Fruit fly (Drosophila melanogaster) whole organism, wandering third instar larva: ENCODE results near the gene dpy.

Experiments used
- Abd-B ChIP-seq: fragments of >200 bp; optimal IDR thresholded peaks from 2 replicates; lab custom pipeline; 2017; ENCODE audit warnings: missing biosample characterization, missing genetic modification characterization
- CG32264 ChIP-seq: fragments of 200-800 bp; sonication (Bioruptor generic); optimal IDR thresholded peaks from 2 replicates; lab custom pipeline; 2016; ENCODE audit warnings: missing biosample characterization, missing genetic modification characterization
- CG9705 ChIP-seq: fragments of 200-800 bp; sonication (Bioruptor generic); optimal IDR thresholded peaks from 2 replicates; lab custom pipeline; 2018; ENCODE audit warnings: missing biosample characterization, mild to moderate bottlenecking, missing genetic modification characterization
- Dif ChIP-seq: fragments of 200-275, 200-300 bp; sonication (Bioruptor generic); optimal IDR thresholded peaks from 2 replicates; lab custom pipeline; 2018; ENCODE audit warnings: missing biosample characterization, missing genetic modification characterization; ENCODE audit not compliant: partially characterized antibody
- HLH106 ChIP-seq: fragments of 200-800 bp; optimal IDR thresholded peaks from 3 replicates; lab custom pipeline; 2019; ENCODE audit warnings: missing biosample characterization, mild to moderate bottlenecking, missing genetic modification characterization, moderate library complexity
- Hnf4 ChIP-seq: fragments of 200-800 bp; sonication (Bioruptor generic); optimal IDR thresholded peaks from 2 replicates; lab custom pipeline; 2016; ENCODE audit warnings: missing biosample characterization, mild to moderate bottlenecking, missing genetic modification characterization
- Hr78 ChIP-seq: fragments of >200 bp; optimal IDR thresholded peaks from 2 replicates; lab custom pipeline; 2017; ENCODE audit warnings: missing biosample characterization, missing genetic modification characterization
- Hr83 ChIP-seq: fragments of 200-300 bp; sonication (Bioruptor generic); optimal IDR thresholded peaks from 2 replicates; lab custom pipeline; 2016; ENCODE audit warnings: missing biosample characterization, mild to moderate bottlenecking, missing genetic modification characterization, moderate library complexity; ENCODE audit not compliant: poor library complexity, severe bottlenecking
- Jra ChIP-seq: sonication (Bioruptor generic); optimal IDR thresholded peaks from 2 replicates; lab custom pipeline; 2016; ENCODE audit warnings: missing biosample characterization, missing genetic modification characterization
- Myc ChIP-seq: fragments of >200 bp; optimal IDR thresholded peaks from 2 replicates; lab custom pipeline; 2017
- OdsH ChIP-seq: fragments of 200-800 bp; sonication (Bioruptor generic); optimal IDR thresholded peaks from 2 replicates; lab custom pipeline; 2016; ENCODE audit warnings: missing biosample characterization, mild to moderate bottlenecking, missing genetic modification characterization
- Rel ChIP-seq, 2 experiments: fragments of 200-800 bp; sonication (Bioruptor generic) in 1 of 2; optimal IDR thresholded peaks; 2 replicates in 1 of 2; 3 replicates in 1 of 2; lab custom pipeline; 2016 to 2019; ENCODE audit warnings: mild to moderate bottlenecking in 2 of 2, missing biosample characterization in 2 of 2, missing genetic modification characterization in 2 of 2, moderate library complexity in 1 of 2
- Sp1 ChIP-seq: fragments of 200-800 bp; sonication (Bioruptor generic); optimal IDR thresholded peaks from 3 replicates; lab custom pipeline; 2019; ENCODE audit warnings: missing biosample characterization, mild to moderate bottlenecking, missing genetic modification characterization, moderate library complexity
- Vsx2 ChIP-seq: fragments of 200-300, 225-300 bp; sonication (Bioruptor generic); optimal IDR thresholded peaks from 2 replicates; lab custom pipeline; 2018; ENCODE audit warnings: missing biosample characterization, missing genetic modification characterization; ENCODE audit not compliant: partially characterized antibody
- br ChIP-seq: fragments of 200-800 bp; sonication (Bioruptor generic); optimal IDR thresholded peaks from 2 replicates; lab custom pipeline; 2016; ENCODE audit warnings: missing biosample characterization, missing genetic modification characterization
- dl ChIP-seq, 2 experiments: fragments of 175-275, 200-275 bp in 1 of 2; fragments of 200-275 bp in 1 of 2; sonication (Bioruptor generic); optimal IDR thresholded peaks; lab custom pipeline; 2018; ENCODE audit warnings: mild to moderate bottlenecking in 2 of 2, missing biosample characterization in 2 of 2, missing genetic modification characterization in 2 of 2, moderate library complexity in 2 of 2; ENCODE audit not compliant: partially characterized antibody in 2 of 2, insufficient read depth in 1 of 2
- dmrt93B ChIP-seq: fragments of 200-800 bp; sonication (Bioruptor generic); optimal IDR thresholded peaks from 2 replicates; lab custom pipeline; 2018; ENCODE audit warnings: missing biosample characterization, mild to moderate bottlenecking, missing genetic modification characterization
- ey ChIP-seq: fragments of 200-800 bp; sonication (Bioruptor generic); optimal IDR thresholded peaks from 2 replicates; lab custom pipeline; 2016; ENCODE audit warnings: missing biosample characterization, missing genetic modification characterization
- foxo ChIP-seq, 2 experiments: fragments of 200-800 bp; sonication (Bioruptor generic); optimal IDR thresholded peaks; 2 replicates in 1 of 2; 3 replicates in 1 of 2; lab custom pipeline; 2016 to 2017; ENCODE audit warnings: missing biosample characterization in 2 of 2, missing genetic modification characterization in 2 of 2
- fru ChIP-seq: fragments of 200-800 bp; sonication (Bioruptor generic); optimal IDR thresholded peaks from 3 replicates; lab custom pipeline; 2016; ENCODE audit warnings: missing biosample characterization, mild to moderate bottlenecking, missing genetic modification characterization
- pan ChIP-seq: fragments of >200 bp; optimal IDR thresholded peaks from 2 replicates; lab custom pipeline; 2017
- psq ChIP-seq: fragments of 200-800 bp; sonication (Bioruptor generic); optimal IDR thresholded peaks from 3 replicates; lab custom pipeline; 2017; ENCODE audit warnings: missing biosample characterization, mild to moderate bottlenecking, missing genetic modification characterization, moderate library complexity
- rgr ChIP-seq: fragments of 200-800 bp; sonication (Bioruptor generic); optimal IDR thresholded peaks from 3 replicates; lab custom pipeline; 2016; ENCODE audit warnings: missing biosample characterization, mild to moderate bottlenecking, missing genetic modification characterization
- sv ChIP-seq: fragments of 200-800 bp; sonication (Bioruptor generic); optimal IDR thresholded peaks from 3 replicates; lab custom pipeline; 2016; ENCODE audit warnings: missing biosample characterization, missing genetic modification characterization
- tai ChIP-seq: sonication (Bioruptor generic); optimal IDR thresholded peaks from 2 replicates; lab custom pipeline; 2016; ENCODE audit warnings: missing biosample characterization, missing genetic modification characterization
- woc ChIP-seq: sonication (Bioruptor generic); optimal IDR thresholded peaks from 2 replicates; lab custom pipeline; 2016; ENCODE audit warnings: missing biosample characterization, mild to moderate bottlenecking, missing genetic modification characterization

The dpy gene

DNA sequence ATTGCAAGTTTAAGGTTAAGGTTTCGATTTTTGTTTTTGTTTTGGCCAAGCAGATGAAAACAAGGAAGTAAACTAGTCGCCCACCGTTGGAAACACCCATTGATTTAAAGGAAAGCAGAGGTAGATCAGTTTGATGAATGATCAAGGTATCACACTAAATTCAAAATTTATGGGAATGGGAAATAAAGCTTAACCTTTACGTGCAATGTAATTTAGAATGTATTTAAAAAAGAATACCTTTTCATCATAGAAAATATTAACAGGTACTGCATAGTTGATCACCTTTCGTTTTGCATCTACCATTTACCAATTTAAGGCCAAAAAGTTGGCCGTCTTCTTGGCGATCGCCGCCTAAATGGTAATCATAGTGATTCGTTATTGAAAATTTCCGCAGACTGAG, 18.9 kb upstream of the dpy start:
- TF ChIP-seq Hr78 (GFP tag; lab: Kevin White, UChicago) = no peak

DNA sequence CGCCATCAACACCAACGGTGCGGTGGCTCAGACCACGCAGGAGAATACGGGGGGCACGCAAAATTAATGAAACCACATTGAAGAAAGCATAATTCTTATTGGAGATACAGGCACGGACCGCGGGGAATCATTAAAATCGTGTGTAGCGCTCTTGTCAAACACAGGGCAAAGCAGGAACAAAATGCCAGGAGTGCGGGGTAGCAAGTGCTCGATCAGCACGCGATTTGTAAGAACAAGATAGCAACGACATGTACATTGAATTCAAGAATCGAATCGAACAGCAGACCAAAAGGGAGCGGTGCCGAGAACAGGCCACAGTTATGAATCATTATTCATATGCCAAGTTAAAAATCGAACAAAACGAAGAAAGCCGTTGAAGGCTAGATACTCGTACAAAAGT, 12.9 kb upstream of the dpy start:
- TF ChIP-seq dl (GFP tag; optimal IDR thresholded peaks at IDR 0.05; lab: Kevin White, UChicago; ENCODE audit: insufficient read depth in 1 of 2, partially characterized antibody in 2 of 2) (no peak), br (GFP tag; lab: Kevin White, UChicago) (no peak), Abd-B (GFP tag; lab: Kevin White, UChicago) (no peak), HLH106 (tag; lab: Kevin White, UChicago) (no peak), Vsx2 (no peak), pan (lab: Kevin White, UChicago) (no peak), OdsH (GFP tag; lab: Kevin White, UChicago) (no peak), Hr78 (GFP tag; lab: Kevin White, UChicago) (no peak), psq (GFP tag; lab: Kevin White, UChicago) (no peak), Hr83 (GFP tag; lab: Kevin White, UChicago) (no peak), Rel (GFP tag; optimal IDR thresholded peaks at IDR 0.05; lab: Kevin White, UChicago) (no peak), Rel (tag; optimal IDR thresholded peaks at IDR 0.05; lab: Kevin White, UChicago) (no peak), Jra (GFP tag; lab: Kevin White, UChicago) (no peak), ey (no peak), Myc (lab: Kevin White, UChicago) (no peak)
- TF ChIP-seq, all 38 proteins: peak for 0

DNA sequence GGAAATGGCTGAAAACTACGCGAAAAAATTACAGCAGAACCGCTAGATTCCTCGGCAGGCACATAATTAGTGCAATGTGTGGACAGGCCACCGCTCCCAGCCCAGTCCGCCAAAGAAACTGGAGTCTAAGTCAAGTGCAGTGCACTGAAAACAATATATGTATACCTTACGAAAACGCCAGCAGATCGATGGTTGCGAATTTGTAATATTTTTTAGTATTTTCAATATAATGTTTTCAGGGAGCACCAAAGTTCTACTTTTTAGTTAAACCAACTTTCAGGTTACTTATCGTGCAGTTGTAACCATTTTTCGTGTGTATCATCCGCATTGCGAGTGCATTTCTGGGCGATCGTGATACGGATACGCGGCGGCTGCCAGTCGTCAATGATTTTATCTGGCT, 7.8 kb upstream of the dpy start:
- peak; percentile 9 for TF ChIP-seq fru
- no peak for TF ChIP-seq Hr78 (GFP tag; lab: Kevin White, UChicago)

DNA sequence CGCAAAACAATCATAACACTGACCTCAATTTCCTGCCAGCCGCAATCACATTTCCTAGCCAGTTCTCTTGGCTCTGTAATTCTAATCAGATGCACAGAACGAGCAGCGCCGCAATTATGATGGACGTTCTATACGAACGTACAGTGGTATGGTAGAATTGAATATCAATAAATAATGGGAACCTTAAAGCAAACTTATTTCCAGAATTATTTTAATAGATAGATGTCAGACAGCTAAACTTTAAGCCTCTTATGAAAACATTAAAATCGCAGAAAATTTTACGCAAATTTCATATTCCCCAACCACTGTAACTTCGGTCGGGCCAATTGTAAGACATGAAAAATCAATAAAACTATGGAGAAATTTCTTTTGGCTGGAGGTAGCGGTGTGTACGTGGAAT, 5.1 kb upstream of the dpy start:
- TF ChIP-seq Hnf4 (GFP tag; lab: Kevin White, UChicago) (no peak), psq (GFP tag; lab: Kevin White, UChicago) (no peak), sv (GFP tag; lab: Kevin White, UChicago) (no peak), tai (GFP tag; lab: Kevin White, UChicago) (no peak), foxo (GFP tag; optimal IDR thresholded peaks at IDR 0.05; lab: Kevin White, UChicago) (no peak), fru (no peak), woc (GFP tag; lab: Kevin White, UChicago) (no peak), Vsx2 (no peak), Sp1 (GFP tag; lab: Kevin White, UChicago) (no peak), Hr78 (GFP tag; lab: Kevin White, UChicago) (no peak), Dif (GFP tag; lab: Kevin White, UChicago) (no peak), CG32264 (GFP tag; lab: Kevin White, UChicago) (no peak), dmrt93B (GFP tag; lab: Kevin White, UChicago) (no peak), rgr (no peak), Hr83 (GFP tag; lab: Kevin White, UChicago) (no peak), dl (GFP tag; optimal IDR thresholded peaks at IDR 0.05; lab: Kevin White, UChicago; ENCODE audit: insufficient read depth in 1 of 2, partially characterized antibody in 2 of 2) (no peak), br (GFP tag; lab: Kevin White, UChicago) (no peak), HLH106 (tag; lab: Kevin White, UChicago) (no peak), Abd-B (GFP tag; lab: Kevin White, UChicago) (no peak), CG9705 (GFP tag; lab: Kevin White, UChicago) (no peak)

DNA sequence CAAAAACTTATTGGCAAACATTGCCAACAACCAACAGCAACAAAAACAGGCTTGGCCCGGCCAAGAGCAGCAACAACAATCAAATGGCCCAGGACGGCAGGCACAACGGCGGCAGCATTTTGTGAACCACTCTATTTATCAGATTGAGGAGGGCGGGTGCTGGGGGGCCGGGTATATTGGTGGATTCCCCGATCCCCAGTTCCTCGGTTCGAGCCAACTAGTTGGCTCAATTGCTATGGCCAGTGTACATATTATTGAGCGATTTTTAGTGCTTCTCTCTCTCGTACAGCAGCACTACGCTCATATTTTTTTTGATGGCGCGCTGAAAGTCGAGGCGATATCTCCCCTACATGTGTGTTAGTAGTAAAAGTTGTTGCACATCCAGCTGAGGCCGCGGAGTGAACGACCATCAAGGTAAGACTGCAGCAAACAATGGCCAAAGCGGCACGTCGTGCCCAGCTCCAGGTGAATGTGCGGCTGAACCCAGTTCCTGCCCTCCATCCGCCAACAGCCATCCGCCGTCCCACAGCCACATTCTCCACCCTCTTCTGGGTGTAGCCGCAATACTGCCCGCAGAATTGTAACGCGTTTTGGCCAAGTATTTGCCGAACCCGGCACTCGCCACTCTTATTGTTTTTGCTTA, 14.2 kb downstream of the dpy start:
- TF ChIP-seq foxo (GFP tag; optimal IDR thresholded peaks at IDR 0.05; lab: Kevin White, UChicago) (no peak), Rel (GFP tag; optimal IDR thresholded peaks at IDR 0.05; lab: Kevin White, UChicago) (no peak), Rel (tag; optimal IDR thresholded peaks at IDR 0.05; lab: Kevin White, UChicago) (peak; percentile 66)

DNA sequence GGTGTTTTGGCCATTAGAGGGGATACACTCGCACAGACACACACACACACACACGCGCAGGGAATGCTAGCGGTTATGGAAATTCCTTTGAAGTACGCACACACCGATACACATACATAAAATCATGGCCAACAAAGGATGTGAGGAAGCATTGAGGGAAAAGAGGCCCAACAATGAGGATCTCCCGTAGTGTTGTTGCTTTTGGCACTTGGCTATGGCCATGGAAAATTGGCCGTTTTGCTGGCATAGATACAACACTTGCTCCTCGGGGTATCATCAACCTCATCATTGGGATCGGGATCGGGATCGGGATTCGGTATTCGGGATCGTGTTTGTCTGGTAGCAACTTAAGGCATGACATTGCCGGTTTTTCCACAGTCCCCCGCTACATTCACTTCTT, 16.5 kb downstream of the dpy start:
- TF ChIP-seq dmrt93B (GFP tag; lab: Kevin White, UChicago) (no peak), sv (GFP tag; lab: Kevin White, UChicago) (no peak)
- TF ChIP-seq, all 38 proteins: peak for 0
